Fruit fly (Drosophila melanogaster) whole organism, embryonic: ENCODE measurements around the gene Chchd3.
A peak's percentile ranks its signal among the peaks of the same experiment; 100 is the strongest.

Experiments used
- CG10431 ChIP-seq: fragments of 200-800 bp; sonication (Bioruptor generic); optimal IDR thresholded peaks from 3 replicates; lab custom pipeline; 2018; ENCODE audit warnings: missing biosample characterization, mild to moderate bottlenecking, missing genetic modification characterization
- CG10565 ChIP-seq: fragments of 200-800 bp; sonication (Bioruptor generic); optimal IDR thresholded peaks from 3 replicates; lab custom pipeline; 2016; ENCODE audit warnings: missing biosample characterization, mild to moderate bottlenecking, missing genetic modification characterization
- CG10654 ChIP-seq: fragments of 200-800 bp; sonication (Bioruptor generic); optimal IDR thresholded peaks from 2 replicates; lab custom pipeline; 2016; ENCODE audit warnings: missing biosample characterization, missing genetic modification characterization
- CG11398 ChIP-seq: fragments of 200-800 bp; sonication (Bioruptor generic); optimal IDR thresholded peaks from 2 replicates; lab custom pipeline; 2016; ENCODE audit warnings: missing biosample characterization, missing genetic modification characterization
- CG11696 ChIP-seq: fragments of 200-800 bp; sonication (Bioruptor generic); IDR thresholded peaks from 2 replicates; pipeline ENCODE4 v1.3.6; 2022; ENCODE audit warnings: missing biosample characterization, missing genetic modification characterization
- CG12236 ChIP-seq: fragments of 200-800 bp; sonication (Bioruptor generic); optimal IDR thresholded peaks from 2 replicates; lab custom pipeline; 2016; ENCODE audit warnings: missing biosample characterization, missing genetic modification characterization
- CG12744 ChIP-seq: fragments of 200-800 bp; sonication (Bioruptor generic); optimal IDR thresholded peaks from 2 replicates; lab custom pipeline; 2016; ENCODE audit warnings: missing biosample characterization, missing genetic modification characterization
- CG12769 ChIP-seq: fragments of 200-800 bp; sonication (Bioruptor generic); optimal IDR thresholded peaks from 2 replicates; lab custom pipeline; 2019; ENCODE audit warnings: missing biosample characterization, mild to moderate bottlenecking, missing genetic modification characterization, moderate library complexity
- CG13296 ChIP-seq: fragments of 200-800 bp; sonication (Bioruptor generic); optimal IDR thresholded peaks from 3 replicates; lab custom pipeline; 2018; ENCODE audit warnings: missing biosample characterization, mild to moderate bottlenecking, missing genetic modification characterization
- CG14014 ChIP-seq: fragments of 200-800 bp; sonication (Bioruptor generic); IDR thresholded peaks from 2 replicates; pipeline ENCODE4 v1.3.6; 2022; ENCODE audit warnings: missing biosample characterization, missing genetic modification characterization
- CG15011 ChIP-seq: fragments of 200-800 bp; sonication (Bioruptor generic); optimal IDR thresholded peaks from 3 replicates; lab custom pipeline; 2018; ENCODE audit warnings: missing biosample characterization, mild to moderate bottlenecking, missing genetic modification characterization
- CG31441 ChIP-seq: fragments of 200-800 bp; sonication (Bioruptor generic); IDR thresholded peaks from 2 replicates; pipeline ENCODE4 v1.3.6; 2022; ENCODE audit warnings: missing biosample characterization, missing genetic modification characterization
- CG32772 ChIP-seq: fragments of 200-800 bp; sonication (Bioruptor generic); IDR thresholded peaks from 2 replicates; pipeline ENCODE4 v1.3.6; 2022; ENCODE audit warnings: missing biosample characterization, missing genetic modification characterization
- CG3847 ChIP-seq: fragments of 200-800 bp; sonication (Bioruptor generic); IDR thresholded peaks from 2 replicates; pipeline ENCODE4 v1.3.6; 2022; ENCODE audit warnings: missing biosample characterization, missing genetic modification characterization
- CG7357 ChIP-seq: fragments of 200-800 bp; sonication (Bioruptor generic); IDR thresholded peaks from 3 replicates; pipeline ENCODE4 v1.3.6; 2022; ENCODE audit warnings: missing biosample characterization, missing genetic modification characterization
- CG7928 ChIP-seq: fragments of 200-800 bp; sonication (Bioruptor generic); optimal IDR thresholded peaks from 2 replicates; lab custom pipeline; 2017; ENCODE audit warnings: missing biosample characterization, mild to moderate bottlenecking, missing genetic modification characterization
- CG9797 ChIP-seq: fragments of 200-800 bp; sonication (Bioruptor generic); optimal IDR thresholded peaks from 3 replicates; lab custom pipeline; 2018; ENCODE audit warnings: missing biosample characterization, mild to moderate bottlenecking, missing genetic modification characterization
- CkIIα-i1 ChIP-seq: fragments of 200-800 bp; sonication (Bioruptor generic); IDR thresholded peaks from 2 replicates; pipeline ENCODE4 v1.3.6; 2022; ENCODE audit warnings: missing biosample characterization, missing genetic modification characterization
- D19A ChIP-seq: fragments of 200-800 bp; optimal IDR thresholded peaks from 3 replicates; lab custom pipeline; 2019; ENCODE audit warnings: missing biosample characterization, mild to moderate bottlenecking, missing genetic modification characterization, moderate library complexity
- Dip2 ChIP-seq: fragments of 200-800 bp; sonication (Bioruptor generic); IDR thresholded peaks from 2 replicates; pipeline ENCODE4 v1.3.6; 2022; ENCODE audit warnings: missing biosample characterization, missing genetic modification characterization
- Dref ChIP-seq: fragments of 200-800 bp; sonication (Bioruptor generic); IDR thresholded peaks from 2 replicates; pipeline ENCODE4 v1.3.6; 2022; ENCODE audit warnings: missing biosample characterization, missing genetic modification characterization
- E2f1 ChIP-seq: fragments of 200-800 bp; sonication (Bioruptor generic); IDR thresholded peaks from 2 replicates; pipeline ENCODE4 v1.3.6; 2022; ENCODE audit warnings: missing biosample characterization, missing genetic modification characterization
- GATAe ChIP-seq: fragments of 200-800 bp; sonication (Bioruptor generic); conservative IDR thresholded peaks from 2 replicates; pipeline ENCODE4 v1.3.6; 2022; ENCODE audit warnings: missing biosample characterization, missing genetic modification characterization
- Hey ChIP-seq: fragments of 200-800 bp; sonication (Bioruptor generic); optimal IDR thresholded peaks from 3 replicates; lab custom pipeline; 2018; ENCODE audit warnings: missing biosample characterization, mild to moderate bottlenecking, missing genetic modification characterization
- Hmx ChIP-seq: fragments of 200-800 bp; sonication (Bioruptor generic); optimal IDR thresholded peaks from 2 replicates; lab custom pipeline; 2016; ENCODE audit warnings: missing biosample characterization, missing genetic modification characterization
- NC2α ChIP-seq: fragments of 200-800 bp; sonication (Bioruptor generic); optimal IDR thresholded peaks from 2 replicates; lab custom pipeline; 2016; ENCODE audit warnings: missing biosample characterization, missing genetic modification characterization
- NC2β ChIP-seq: fragments of 200-800 bp; sonication (Bioruptor generic); optimal IDR thresholded peaks from 2 replicates; lab custom pipeline; 2016; ENCODE audit warnings: missing biosample characterization, missing genetic modification characterization
- PHDP ChIP-seq: fragments of 200-800 bp; sonication (Bioruptor generic); optimal IDR thresholded peaks from 3 replicates; lab custom pipeline; 2018; ENCODE audit warnings: missing biosample characterization, mild to moderate bottlenecking, missing genetic modification characterization, moderate library complexity
- Scr ChIP-seq: fragments of 200-800 bp; sonication (Bioruptor generic); IDR thresholded peaks from 2 replicates; pipeline ENCODE4 v1.3.6; 2022; ENCODE audit warnings: missing biosample characterization, missing genetic modification characterization; ENCODE audit not compliant: partially characterized antibody
- Sry-δ ChIP-seq: fragments of 200-800 bp; sonication (Bioruptor generic); optimal IDR thresholded peaks from 2 replicates; lab custom pipeline; 2016; ENCODE audit warnings: missing biosample characterization, missing genetic modification characterization
- Stat92E ChIP-seq, 3 experiments: fragments of >200 bp in 2 of 3; fragments of 200-800 bp in 1 of 3; sonication (Bioruptor generic) in 1 of 3; optimal IDR thresholded peaks; 2 replicates each; lab custom pipeline; 2017 to 2019; ENCODE audit warnings: missing biosample characterization in 3 of 3, missing genetic modification characterization in 3 of 3, mild to moderate bottlenecking in 1 of 3, moderate library complexity in 1 of 3
- Usf ChIP-seq: fragments of 200-800 bp; sonication (Bioruptor generic); optimal IDR thresholded peaks from 2 replicates; lab custom pipeline; 2017; ENCODE audit warnings: missing genotype, missing biosample characterization, missing genetic modification characterization
- al ChIP-seq: fragments of 200-800 bp; sonication (Bioruptor generic); IDR thresholded peaks from 2 replicates; pipeline ENCODE4 v1.3.6; 2022; ENCODE audit warnings: missing biosample characterization, missing genetic modification characterization
- ase ChIP-seq: fragments of 200-800 bp; sonication (Bioruptor generic); IDR thresholded peaks from 3 replicates; pipeline ENCODE4 v1.3.6; 2022; ENCODE audit warnings: missing biosample characterization, missing genetic modification characterization
- bsh ChIP-seq, 2 experiments: fragments of 200-800 bp; sonication (Bioruptor generic); optimal IDR thresholded peaks; 2 replicates each; lab custom pipeline; 2017 to 2018; ENCODE audit warnings: mild to moderate bottlenecking in 2 of 2, missing biosample characterization in 2 of 2, missing genetic modification characterization in 2 of 2, moderate library complexity in 1 of 2
- esg ChIP-seq: fragments of 200-800 bp; sonication (Bioruptor generic); conservative IDR thresholded peaks from 2 replicates; pipeline ENCODE4 v1.3.6; 2022; ENCODE audit warnings: missing biosample characterization, missing genetic modification characterization
- eve ChIP-seq, 2 experiments: fragments of >200 bp; optimal IDR thresholded peaks; 2 replicates each; lab custom pipeline; 2017; ENCODE audit warnings: missing biosample characterization in 2 of 2, missing genetic modification characterization in 2 of 2
- gcm ChIP-seq: fragments of 200-800 bp; sonication (Bioruptor generic); optimal IDR thresholded peaks from 2 replicates; lab custom pipeline; 2019; ENCODE audit warnings: missing biosample characterization, mild to moderate bottlenecking, missing genetic modification characterization, moderate library complexity
- ken ChIP-seq: fragments of 200-800 bp; sonication (Bioruptor generic); IDR thresholded peaks from 3 replicates; pipeline ENCODE4 v1.3.6; 2022; ENCODE audit warnings: missing biosample characterization, missing genetic modification characterization
- klu ChIP-seq: fragments of 200-800 bp; sonication (Bioruptor generic); IDR thresholded peaks from 2 replicates; pipeline ENCODE4 v1.3.6; 2022; ENCODE audit warnings: missing biosample characterization, missing genetic modification characterization
- pho ChIP-seq: fragments of 200-800 bp; sonication (Bioruptor generic); optimal IDR thresholded peaks from 2 replicates; lab custom pipeline; 2016; ENCODE audit warnings: missing biosample characterization, missing genetic modification characterization
- sim ChIP-seq: fragments of 200-800 bp; sonication (Bioruptor generic); IDR thresholded peaks from 2 replicates; pipeline ENCODE4 v1.3.6; 2022; ENCODE audit warnings: missing biosample characterization, missing genetic modification characterization
- sisA ChIP-seq: fragments of 200-800 bp; sonication (Bioruptor generic); IDR thresholded peaks from 2 replicates; pipeline ENCODE4 v1.3.6; 2022; ENCODE audit warnings: missing biosample characterization, missing genetic modification characterization
- slou ChIP-seq: fragments of 200-800 bp; sonication (Bioruptor generic); optimal IDR thresholded peaks from 3 replicates; lab custom pipeline; 2016; ENCODE audit warnings: missing biosample characterization, missing genetic modification characterization
- zen2 ChIP-seq: fragments of 200-800 bp; sonication (Bioruptor generic); IDR thresholded peaks from 3 replicates; pipeline ENCODE4 v1.3.6; 2022; ENCODE audit warnings: missing biosample characterization, missing genetic modification characterization; ENCODE audit not compliant: partially characterized antibody

The Chchd3 gene

dm6 chr3R:31060708-31061625, 7.3 kb upstream of the Chchd3 start, which contains the start of gene dco (continued):
- TF ChIP-seq GATAe (GFP tag; lab: Robert Waterston, UW) (no peak), D19A (peak; percentile 5), Scr (GFP tag; lab: Robert Waterston, UW) (no peak), klu (GFP tag; lab: Robert Waterston, UW) (peak; percentile 51; the same call in 1 of the 2 replicates), pho (GFP tag; lab: Kevin White, UChicago) (peak; percentile 22), CG11398 (GFP tag; lab: Kevin White, UChicago) (peak; percentile 49), sisA (peak; percentile 95), CG14014 (GFP tag; lab: Robert Waterston, UW) (peak; percentile 74), bsh (GFP tag; optimal IDR thresholded peaks at IDR 0.05; lab: Kevin White, UChicago) (peak in 1 of 2 experiments; percentile 46), Stat92E (GFP tag; optimal IDR thresholded peaks at IDR 0.05; lab: Kevin White, UChicago) (peak in 1 of 3 experiments; percentile 55), CG12236 (GFP tag; lab: Kevin White, UChicago) (no peak), Hey (tag; lab: Kevin White, UChicago) (no peak), CG7928 (GFP tag; lab: Kevin White, UChicago) (no peak), CG9797 (GFP tag; lab: Kevin White, UChicago) (peak; percentile 95), CG3847 (GFP tag; lab: Robert Waterston, UW) (peak; percentile 87)

- no peak for TF ChIP-seq Usf (GFP tag; lab: Kevin White, UChicago)
- TF ChIP-seq Dip2 (GFP tag; lab: Robert Waterston, UW) = no peak
- 0 out of 3 replicates have a peak, but pooled peaks have one; percentile 47 for TF ChIP-seq ken (GFP tag; lab: Robert Waterston, UW)
- TF ChIP-seq gcm = no peak
- no peak for TF ChIP-seq al
- TF ChIP-seq CG12769 (tag; lab: Kevin White, UChicago) = no peak
- no peak for TF ChIP-seq Sry-δ (GFP tag; lab: Kevin White, UChicago)
- TF ChIP-seq Hmx = no peak
- TF ChIP-seq slou (GFP tag; lab: Kevin White, UChicago) = no peak
- TF ChIP-seq CG15011 (GFP tag; lab: Kevin White, UChicago) = no peak
- no peak; the same call in 1 of the 2 replicates for TF ChIP-seq CG3847 (GFP tag; lab: Robert Waterston, UW)
- peak; percentile 34; the same call in 1 of the 2 replicates for TF ChIP-seq CG11696 (GFP tag; lab: Robert Waterston, UW)
- peak; percentile 5; the same call in 1 of the 3 replicates for TF ChIP-seq ase (GFP tag; lab: Robert Waterston, UW)
- TF ChIP-seq CG12744 = no peak
- no peak for TF ChIP-seq Hey (tag; lab: Kevin White, UChicago)
- no peak for TF ChIP-seq sim (GFP tag; lab: Robert Waterston, UW)
- TF ChIP-seq CG31441 (GFP tag; lab: Robert Waterston, UW) = no peak; the same call in 1 of the 2 replicates
- peak; percentile 16 for TF ChIP-seq NC2α (GFP tag; lab: Kevin White, UChicago)
- TF ChIP-seq CG10654 (GFP tag; lab: Kevin White, UChicago) = no peak
- TF ChIP-seq eve (GFP tag; optimal IDR thresholded peaks at IDR 0.05; lab: Kevin White, UChicago) = peak; percentile 9 to 64
- peak; percentile 39; the same call in 1 of the 2 replicates for TF ChIP-seq E2f1 (GFP tag; lab: Robert Waterston, UW)
- TF ChIP-seq CG7357 (GFP tag; lab: Robert Waterston, UW) = 0 out of 3 replicates have a peak, but pooled peaks have one; percentile 10
- TF ChIP-seq esg (GFP tag; lab: Robert Waterston, UW) = 0 out of 2 replicates have a peak, but pooled peaks have one; percentile 23
- TF ChIP-seq NC2β = peak; percentile 13
- TF ChIP-seq zen2 (GFP tag; lab: Robert Waterston, UW) = no peak
- no peak for TF ChIP-seq CG13296 (GFP tag; lab: Kevin White, UChicago)
- no peak for TF ChIP-seq Stat92E (GFP tag; optimal IDR thresholded peaks at IDR 0.05; lab: Kevin White, UChicago)
- TF ChIP-seq CG10431 (GFP tag; lab: Kevin White, UChicago) = no peak
- peak; percentile 39 for TF ChIP-seq PHDP (tag; lab: Kevin White, UChicago)
- TF ChIP-seq CkIIα-i1 (GFP tag; lab: Robert Waterston, UW) = no peak
- no peak for TF ChIP-seq CG32772
- TF ChIP-seq Dref (GFP tag; lab: Robert Waterston, UW) = no peak
- TF ChIP-seq CG10565 (GFP tag; lab: Kevin White, UChicago) = no peak
Observed at dm6 chr3R:31059807-31060707, 6.3 kb upstream of the Chchd3 start.
